Fruit fly (Drosophila melanogaster) whole organism, pupa: ENCODE measurements around the gene CG31391.

Experiments
- CG10348 ChIP-seq: fragments of 200-800 bp; sonication (Bioruptor generic); IDR thresholded peaks from 2 replicates; pipeline ENCODE4 v1.3.6; 2022; ENCODE audit warnings: missing biosample characterization, missing genetic modification characterization
- CG12605 ChIP-seq: fragments of 200-800 bp; sonication (Bioruptor generic); IDR thresholded peaks from 2 replicates; pipeline ENCODE4 v1.3.6; 2022; ENCODE audit warnings: missing biosample characterization, missing genetic modification characterization
- CG13204 ChIP-seq: fragments of 200-800 bp; sonication (Bioruptor generic); optimal IDR thresholded peaks from 2 replicates; lab custom pipeline; 2018; ENCODE audit warnings: missing biosample characterization, mild to moderate bottlenecking, missing genetic modification characterization, moderate library complexity
- CG14655 ChIP-seq: fragments of 200-800 bp; sonication (Bioruptor generic); optimal IDR thresholded peaks from 3 replicates; lab custom pipeline; 2017; ENCODE audit warnings: mild to moderate bottlenecking, missing biosample characterization, missing genetic modification reagents, missing genetic modification characterization
- CG15710 ChIP-seq: fragments of 200-800 bp; sonication (Bioruptor generic); optimal IDR thresholded peaks from 2 replicates; lab custom pipeline; 2018; ENCODE audit warnings: missing biosample characterization, mild to moderate bottlenecking, missing genetic modification characterization, moderate library complexity
- CG17806 ChIP-seq: fragments of 200-800 bp; sonication (Bioruptor generic); optimal IDR thresholded peaks from 2 replicates; lab custom pipeline; 2018; ENCODE audit warnings: missing biosample characterization, mild to moderate bottlenecking, missing genetic modification characterization, moderate library complexity
- CG32121 ChIP-seq: fragments of 200-800 bp; sonication (Bioruptor generic); IDR thresholded peaks from 2 replicates; pipeline ENCODE4 v1.3.6; 2022; ENCODE audit warnings: missing biosample characterization, missing genetic modification characterization
- CG34367 ChIP-seq: fragments of 200-800 bp; sonication (Bioruptor generic); optimal IDR thresholded peaks from 2 replicates; lab custom pipeline; 2018; ENCODE audit warnings: missing biosample characterization, mild to moderate bottlenecking, missing genetic modification characterization
- CG4496 ChIP-seq: fragments of 200-800 bp; sonication (Bioruptor generic); IDR thresholded peaks from 3 replicates; pipeline ENCODE4 v1.3.6; 2022; ENCODE audit warnings: missing biosample characterization, missing genetic modification characterization
- CG8159 ChIP-seq: fragments of 200-800 bp; sonication (Bioruptor generic); optimal IDR thresholded peaks from 3 replicates; lab custom pipeline; 2018; ENCODE audit warnings: missing biosample characterization, mild to moderate bottlenecking, missing genetic modification characterization, moderate library complexity
- CG8301 ChIP-seq: fragments of 200-800 bp; sonication (Bioruptor generic); optimal IDR thresholded peaks from 2 replicates; lab custom pipeline; 2018; ENCODE audit warnings: missing biosample characterization, mild to moderate bottlenecking, missing genetic modification characterization
- CG9948 ChIP-seq: fragments of 200-800 bp; sonication (Bioruptor generic); optimal IDR thresholded peaks from 2 replicates; lab custom pipeline; 2018; ENCODE audit warnings: missing biosample characterization, mild to moderate bottlenecking, missing genetic modification characterization, moderate library complexity
- D1 ChIP-seq: fragments of 200-800 bp; sonication (Bioruptor generic); optimal IDR thresholded peaks from 2 replicates; lab custom pipeline; 2018; ENCODE audit warnings: missing biosample characterization, mild to moderate bottlenecking, missing genetic modification characterization, moderate library complexity
- EcR ChIP-seq: fragments of 200-800 bp; sonication (Bioruptor generic); optimal IDR thresholded peaks from 3 replicates; lab custom pipeline; 2019; ENCODE audit warnings: missing biosample characterization, missing genetic modification characterization, mild to moderate bottlenecking, moderate library complexity, missing genetic modification reagents
- Ets98B ChIP-seq: fragments of 200-800 bp; sonication (Bioruptor generic); IDR thresholded peaks from 2 replicates; pipeline ENCODE4 v1.3.6; 2022; ENCODE audit warnings: missing biosample characterization, missing genetic modification characterization
- Pif1A ChIP-seq: fragments of 200-800 bp; sonication (Bioruptor generic); optimal IDR thresholded peaks from 3 replicates; lab custom pipeline; 2016; ENCODE audit warnings: missing biosample characterization, missing genetic modification characterization
- Pif1B ChIP-seq: fragments of 200-800 bp; sonication (Bioruptor generic); optimal IDR thresholded peaks from 3 replicates; lab custom pipeline; 2016; ENCODE audit warnings: missing biosample characterization, missing genetic modification characterization
- Snoo ChIP-seq: fragments of 200-800 bp; sonication (Bioruptor generic); optimal IDR thresholded peaks from 3 replicates; lab custom pipeline; 2017; ENCODE audit warnings: missing biosample characterization, mild to moderate bottlenecking, missing genetic modification characterization, inconsistent platforms
- fd96Ca ChIP-seq: fragments of 200-800 bp; sonication (Bioruptor generic); IDR thresholded peaks from 3 replicates; pipeline ENCODE4 v1.3.6; 2022; ENCODE audit warnings: missing biosample characterization, missing genetic modification characterization
- gl ChIP-seq: fragments of 200-800 bp; sonication (Bioruptor generic); optimal IDR thresholded peaks from 2 replicates; lab custom pipeline; 2018; ENCODE audit warnings: missing biosample characterization, mild to moderate bottlenecking, missing genetic modification characterization
- rn ChIP-seq: fragments of 200-800 bp; sonication (Bioruptor generic); IDR thresholded peaks from 2 replicates; pipeline ENCODE4 v1.3.6; 2022; ENCODE audit warnings: missing biosample characterization, missing genetic modification characterization

CG31391 gene

dm6 chr3R:10673571-10673970, 31.3 kb downstream of the CG31391 start:
- TF ChIP-seq CG34367 (tag; lab: Kevin White, UChicago) (no peak), CG32121 (GFP tag; lab: Robert Waterston, UW) (no peak), CG10348 (no peak), CG14655 (GFP tag; lab: Kevin White, UChicago) (no peak), Pif1A (GFP tag; lab: Kevin White, UChicago) (no peak), CG12605 (GFP tag; lab: Robert Waterston, UW) (no peak), CG17806 (tag; lab: Kevin White, UChicago) (no peak), CG13204 (GFP tag; lab: Kevin White, UChicago) (no peak), Pif1B (GFP tag; lab: Kevin White, UChicago) (no peak), CG8301 (no peak), CG9948 (peak; percentile 14), CG15710 (peak; percentile 23), EcR (GFP tag; lab: Kevin White, UChicago) (no peak), CG8159 (peak; percentile 19), fd96Ca (GFP tag; lab: Robert Waterston, UW) (no peak), Snoo (tag; lab: Kevin White, UChicago) (no peak), CG4496 (no peak), rn (GFP tag; lab: Robert Waterston, UW) (no peak), gl (no peak)

- TF ChIP-seq CG17806 (tag; lab: Kevin White, UChicago) (no peak), CG10348 (no peak), fd96Ca (GFP tag; lab: Robert Waterston, UW) (no peak), D1 (no peak), gl (no peak), CG13204 (GFP tag; lab: Kevin White, UChicago) (no peak), CG8159 (no peak), Pif1B (GFP tag; lab: Kevin White, UChicago) (no peak), CG8301 (no peak), rn (GFP tag; lab: Robert Waterston, UW) (no peak), Ets98B (no peak)
Measured at dm6 chr3R:10672680-10673079, 32.2 kb downstream of the CG31391 start.

dm6 chr3R:10669950-10670349, 34.9 kb downstream of the CG31391 start:
- TF ChIP-seq CG8159 (peak; percentile 5), CG8301 (no peak), CG14655 (GFP tag; lab: Kevin White, UChicago) (peak; percentile 20), Snoo (tag; lab: Kevin White, UChicago) (no peak), CG9948 (peak; percentile 5), CG17806 (tag; lab: Kevin White, UChicago) (peak; percentile 37), CG15710 (peak; percentile 3)

dm6 chr3R:10667964-10668363, 36.9 kb downstream of the CG31391 start:
- TF ChIP-seq Snoo (tag; lab: Kevin White, UChicago), result no peak
- TF ChIP-seq CG12605 (GFP tag; lab: Robert Waterston, UW), result no peak
- no peak for TF ChIP-seq CG13204 (GFP tag; lab: Kevin White, UChicago)
- TF ChIP-seq CG8159, result no peak
- no peak for TF ChIP-seq Pif1B (GFP tag; lab: Kevin White, UChicago)
- TF ChIP-seq CG14655 (GFP tag; lab: Kevin White, UChicago), result no peak
- no peak for TF ChIP-seq Ets98B
- no peak for TF ChIP-seq CG34367 (tag; lab: Kevin White, UChicago)
- no peak for TF ChIP-seq CG17806 (tag; lab: Kevin White, UChicago)
- TF ChIP-seq CG8301, result no peak
- no peak for TF ChIP-seq D1
- no peak for TF ChIP-seq gl
- TF ChIP-seq CG4496, result no peak
- no peak for TF ChIP-seq Pif1A (GFP tag; lab: Kevin White, UChicago)
- TF ChIP-seq EcR (GFP tag; lab: Kevin White, UChicago), result no peak
- TF ChIP-seq rn (GFP tag; lab: Robert Waterston, UW), result no peak

- TF ChIP-seq rn (GFP tag; lab: Robert Waterston, UW) (peak; percentile 69), CG14655 (GFP tag; lab: Kevin White, UChicago) (peak; percentile 61), CG32121 (GFP tag; lab: Robert Waterston, UW) (peak; percentile 82), CG12605 (GFP tag; lab: Robert Waterston, UW) (peak; percentile 71), gl (peak; percentile 63), CG8301 (peak; percentile 47), CG13204 (GFP tag; lab: Kevin White, UChicago) (peak; percentile 59), CG15710 (peak; percentile 34), D1 (peak; percentile 53), Pif1A (GFP tag; lab: Kevin White, UChicago) (peak; percentile 60), EcR (GFP tag; lab: Kevin White, UChicago) (no peak), CG34367 (tag; lab: Kevin White, UChicago) (peak; percentile 61), CG17806 (tag; lab: Kevin White, UChicago) (peak; percentile 8), CG8159 (peak; percentile 39), CG9948 (no peak), fd96Ca (GFP tag; lab: Robert Waterston, UW) (peak; percentile 80), Snoo (tag; lab: Kevin White, UChicago) (no peak), Ets98B (peak; percentile 79), CG4496 (peak; percentile 83), CG10348 (no peak), Pif1B (GFP tag; lab: Kevin White, UChicago) (no peak)
Measured at dm6 chr3R:10664942-10665341, 39.9 kb downstream of the CG31391 start.

- peak; percentile 10; the same call in 1 of the 2 replicates for TF ChIP-seq CG12605 (GFP tag; lab: Robert Waterston, UW)
- peak; percentile 43 for TF ChIP-seq gl
- TF ChIP-seq CG17806 (tag; lab: Kevin White, UChicago), result peak; percentile 76
- TF ChIP-seq CG4496, result peak; percentile 51; the same call in 1 of the 3 replicates
- TF ChIP-seq CG9948, result peak; percentile 75
- no peak for TF ChIP-seq CG10348
- TF ChIP-seq CG32121 (GFP tag; lab: Robert Waterston, UW), result no peak
- peak; percentile 53 for TF ChIP-seq Snoo (tag; lab: Kevin White, UChicago)
- TF ChIP-seq CG15710, result peak; percentile 74
- TF ChIP-seq Ets98B, result no peak
- no peak for TF ChIP-seq D1
- peak; percentile 87 for TF ChIP-seq CG8159
- peak; percentile 57 for TF ChIP-seq Pif1B (GFP tag; lab: Kevin White, UChicago)
- peak; percentile 11 for TF ChIP-seq CG8301
- 0 out of 2 replicates have a peak, but pooled peaks have one; percentile 6 for TF ChIP-seq rn (GFP tag; lab: Robert Waterston, UW)
- no peak for TF ChIP-seq EcR (GFP tag; lab: Kevin White, UChicago)
- TF ChIP-seq Pif1A (GFP tag; lab: Kevin White, UChicago), result peak; percentile 48
- TF ChIP-seq CG13204 (GFP tag; lab: Kevin White, UChicago), result no peak
- TF ChIP-seq CG34367 (tag; lab: Kevin White, UChicago), result peak; percentile 72
- peak; percentile 38 for TF ChIP-seq CG14655 (GFP tag; lab: Kevin White, UChicago)
Measured at dm6 chr3R:10661098-10661497, 43.8 kb downstream of the CG31391 start.
